Worm (Caenorhabditis elegans) whole organism, L1 larva: ENCODE data around the gene C16C8.17.
"Not testable (repeated sequence)": the region's sequence is repeated elsewhere in the genome, so short reads cannot be mapped to it uniquely, and the experiment has no call there.

Experiments
- elt-2 ChIP-seq: sonication (generic microtip); optimal IDR thresholded peaks from 2 replicates; lab custom pipeline; 2016; ENCODE audit warnings: missing genetic modification characterization, mild to moderate bottlenecking, inconsistent platforms, missing compliant biosample characterization, missing genetic modification reagents
- jun-1 ChIP-seq: fragments of 150-350 bp; optimal IDR thresholded peaks from 2 replicates; lab custom pipeline; 2014; ENCODE audit warnings: missing biosample characterization, missing genetic modification reagents, missing genetic modification characterization
- snu-23 ChIP-seq: sonication (generic microtip); optimal IDR thresholded peaks from 2 replicates; lab custom pipeline; 2016; ENCODE audit warnings: missing genetic modification characterization, missing compliant biosample characterization

C16C8.17 gene

ce11 chrII:3490797-3491196, 50.2 kb downstream of the C16C8.17 start, which contains the start of gene fbxb-112:
fbxb-112 (plus strand) TSS chrII:3491097.
- TF ChIP-seq elt-2 (tag; lab: Kevin White, UChicago); jun-1; snu-23 (GFP tag; lab: Kevin White, UChicago): not testable (repeated sequence)
- TF ChIP-seq, all 84 proteins: peak for 0; not testable (repeated sequence) for 84
